Fruit fly (Drosophila melanogaster): ENCODE measurements around the gene ninaE.

- TF ChIP-seq CG15710 (tag; optimal IDR thresholded peaks at IDR 0.05): no peak
- no peak for TF ChIP-seq CG12605 (GFP tag; IDR thresholded peaks at IDR 0.05)
- TF ChIP-seq CG13204 (GFP tag; optimal IDR thresholded peaks at IDR 0.05): no peak
- no peak for TF ChIP-seq Pif1B (GFP tag; optimal IDR thresholded peaks at IDR 0.05)
- TF ChIP-seq fd96Ca (GFP tag; IDR thresholded peaks at IDR 0.05): no peak
Measured at dm6 chr3R:19873102-19873737, 14.8 kb downstream of the ninaE start.

Data from whole organism, pupa.